Worm (Caenorhabditis elegans) whole organism, L4 larva: ENCODE data around the gene sec-6.

Experiments used
- F10B5.3 ChIP-seq: sonication (generic microtip); optimal IDR thresholded peaks from 2 replicates; lab custom pipeline; 2016; ENCODE audit warnings: mild to moderate bottlenecking, missing genetic modification characterization, missing compliant biosample characterization
- F37D6.2 ChIP-seq: sonication (generic microtip); optimal IDR thresholded peaks from 2 replicates; lab custom pipeline; 2016; ENCODE audit warnings: mild to moderate bottlenecking, missing genetic modification characterization, missing compliant biosample characterization
- F44E2.7 ChIP-seq: fragments of 200-800 bp; sonication (Bioruptor generic); IDR thresholded peaks from 2 replicates; pipeline ENCODE4 v2.1.2; 2022; ENCODE audit warnings: missing genetic modification characterization, missing compliant biosample characterization
- R02D3.7 ChIP-seq: fragments of 150-350 bp; sonication (generic microtip); optimal IDR thresholded peaks from 3 replicates; lab custom pipeline; 2014; ENCODE audit warnings: missing biosample characterization, missing genetic modification characterization
- T20F7.1 ChIP-seq: fragments of 200-800 bp; sonication (Bioruptor generic); optimal IDR thresholded peaks from 2 replicates; lab custom pipeline; 2018; ENCODE audit warnings: mild to moderate bottlenecking, missing genetic modification characterization, missing compliant biosample characterization
- T26A8.4 ChIP-seq: fragments of 200-800 bp; sonication (Bioruptor generic); IDR thresholded peaks from 2 replicates; pipeline ENCODE4 v1.3.6; 2022; ENCODE audit warnings: missing genetic modification characterization, missing compliant biosample characterization
- Y105C5A.15 ChIP-seq: fragments of 200-800 bp; sonication (Bioruptor generic); IDR thresholded peaks from 2 replicates; pipeline ENCODE4 v1.3.6; 2022; ENCODE audit warnings: missing genetic modification characterization, missing compliant biosample characterization
- ZK337.2 ChIP-seq: fragments of 200-800 bp; sonication (Bioruptor generic); IDR thresholded peaks from 2 replicates; pipeline ENCODE4 v1.3.6; 2022; ENCODE audit warnings: missing genetic modification reagents, missing genetic modification characterization, missing compliant biosample characterization
- aha-1 ChIP-seq: fragments of 150-350 bp; peaks from one replicate; lab custom pipeline; 2014; ENCODE audit warnings: missing biosample characterization, missing genetic modification characterization
- attf-4 ChIP-seq: sonication (generic microtip); optimal IDR thresholded peaks from 3 replicates; lab custom pipeline; 2017; ENCODE audit warnings: missing biosample characterization, missing genetic modification characterization
- cey-2 ChIP-seq: sonication (generic microtip); optimal IDR thresholded peaks from 3 replicates; lab custom pipeline; 2017; ENCODE audit warnings: missing genetic modification characterization, mild to moderate bottlenecking, missing compliant biosample characterization, antibody characterized with exemption, borderline replicate concordance; ENCODE audit not compliant: insufficient read depth
- duxl-1 ChIP-seq: sonication (generic microtip); optimal IDR thresholded peaks from 2 replicates; lab custom pipeline; 2016; ENCODE audit warnings: mild to moderate bottlenecking, missing genetic modification characterization, moderate library complexity, missing compliant biosample characterization; ENCODE audit not compliant: poor library complexity
- dve-1 ChIP-seq: sonication (generic microtip); optimal IDR thresholded peaks from 2 replicates; lab custom pipeline; 2017; ENCODE audit warnings: antibody characterized with exemption, mild to moderate bottlenecking, missing genetic modification characterization, missing compliant biosample characterization; ENCODE audit not compliant: insufficient read depth
- egl-27 ChIP-seq: sonication (generic microtip); optimal IDR thresholded peaks from 3 replicates; lab custom pipeline; 2017; ENCODE audit warnings: missing biosample characterization, missing genetic modification reagents, missing genetic modification characterization
- egl-43 ChIP-seq: fragments of 200-800 bp; sonication (Bioruptor generic); IDR thresholded peaks from 2 replicates; pipeline ENCODE4 v1.3.6; 2022; ENCODE audit warnings: missing genetic modification reagents, missing genetic modification characterization, missing compliant biosample characterization
- fkh-10 ChIP-seq: fragments of 150-350 bp; optimal IDR thresholded peaks from 2 replicates; lab custom pipeline; 2014; ENCODE audit warnings: missing biosample characterization, missing genetic modification reagents, missing genetic modification characterization
- gei-8 ChIP-seq: fragments of 200-800 bp; sonication (Bioruptor generic); optimal IDR thresholded peaks from 2 replicates; lab custom pipeline; 2018; ENCODE audit warnings: mild to moderate bottlenecking, missing genetic modification characterization, missing compliant biosample characterization
- hlh-11 ChIP-seq: fragments of 200-800 bp; sonication (Bioruptor generic); optimal IDR thresholded peaks from 2 replicates; lab custom pipeline; 2018; ENCODE audit warnings: mild to moderate bottlenecking, missing genetic modification characterization, missing compliant biosample characterization
- lin-1 ChIP-seq: fragments of 200-800 bp; sonication (Bioruptor generic); IDR thresholded peaks from 2 replicates; pipeline ENCODE4 v1.3.6; 2022; ENCODE audit warnings: missing genetic modification reagents, missing genetic modification characterization, missing compliant biosample characterization
- lin-13 ChIP-seq: fragments of 150-350 bp; optimal IDR thresholded peaks from 2 replicates; lab custom pipeline; 2014; ENCODE audit warnings: missing biosample characterization, missing genetic modification reagents, missing genetic modification characterization
- lin-15B ChIP-seq: fragments of 150-350 bp; sonication (generic microtip); optimal IDR thresholded peaks from 3 replicates; lab custom pipeline; 2014; ENCODE audit warnings: missing biosample characterization, missing genetic modification characterization
- lin-29 ChIP-seq: fragments of 200-800 bp; sonication (Bioruptor generic); IDR thresholded peaks from 2 replicates; pipeline ENCODE4 v1.3.6; 2022; ENCODE audit warnings: missing genetic modification reagents, missing genetic modification characterization, missing compliant biosample characterization
- lin-39 ChIP-seq: fragments of 150-350 bp; optimal IDR thresholded peaks from 2 replicates; lab custom pipeline; 2014; ENCODE audit warnings: missing biosample characterization, missing genetic modification reagents, missing genetic modification characterization
- lir-3 ChIP-seq: sonication (generic microtip); optimal IDR thresholded peaks from 2 replicates; lab custom pipeline; 2016; ENCODE audit warnings: mild to moderate bottlenecking, missing genetic modification characterization, missing compliant biosample characterization
- lsy-2 ChIP-seq, 2 experiments: fragments of 150-350 bp in 1 of 2; sonication (generic microtip) in 1 of 2; optimal IDR thresholded peaks; 2 replicates each; lab custom pipeline; 2014 to 2017; ENCODE audit warnings: missing biosample characterization in 2 of 2, missing genetic modification characterization in 2 of 2
- madf-5 ChIP-seq, 2 experiments: fragments of 200-800 bp; sonication (Bioruptor generic); IDR thresholded peaks; 2 replicates each; pipeline ENCODE4 v1.3.6; 2022; ENCODE audit warnings: missing compliant biosample characterization in 2 of 2, missing genetic modification characterization in 2 of 2
- mdl-1 ChIP-seq, 2 experiments: fragments of 150-350 bp in 1 of 2; sonication (generic microtip) in 1 of 2; optimal IDR thresholded peaks; 2 replicates each; lab custom pipeline; 2014 to 2017; ENCODE audit warnings: missing biosample characterization in 2 of 2, missing genetic modification characterization in 2 of 2
- mdt-29 ChIP-seq: fragments of 200-800 bp; sonication (Bioruptor generic); IDR thresholded peaks from 2 replicates; pipeline ENCODE4 v1.3.6; 2022; ENCODE audit warnings: missing genetic modification reagents, missing genetic modification characterization, missing compliant biosample characterization
- mxl-3 ChIP-seq: fragments of 200-800 bp; sonication (Bioruptor generic); optimal IDR thresholded peaks from 2 replicates; lab custom pipeline; 2018; ENCODE audit warnings: mild to moderate bottlenecking, missing genetic modification characterization, missing compliant biosample characterization
- nhr-10 ChIP-seq: fragments of 150-350 bp; optimal IDR thresholded peaks from 2 replicates; lab custom pipeline; 2014; ENCODE audit warnings: missing biosample characterization, missing genetic modification characterization
- nhr-11 ChIP-seq: fragments of 150-350 bp; optimal IDR thresholded peaks from 2 replicates; lab custom pipeline; 2014; ENCODE audit warnings: missing biosample characterization, missing genetic modification characterization
- nhr-111 ChIP-seq: fragments of 200-800 bp; sonication (Bioruptor generic); optimal IDR thresholded peaks from 2 replicates; lab custom pipeline; 2018; ENCODE audit warnings: mild to moderate bottlenecking, missing genetic modification characterization, missing compliant biosample characterization
- nhr-28 ChIP-seq: fragments of 150-350 bp; optimal IDR thresholded peaks from 2 replicates; lab custom pipeline; 2014; ENCODE audit warnings: missing biosample characterization, missing genetic modification characterization
- nhr-41 ChIP-seq: fragments of 200-800 bp; sonication (Bioruptor generic); IDR thresholded peaks from 2 replicates; pipeline ENCODE4 v1.3.6; 2022; ENCODE audit warnings: missing genetic modification reagents, missing genetic modification characterization, missing compliant biosample characterization
- nhr-48 ChIP-seq: sonication (generic microtip); optimal IDR thresholded peaks from 2 replicates; lab custom pipeline; 2016; ENCODE audit warnings: mild to moderate bottlenecking, missing genetic modification characterization, missing compliant biosample characterization
- nhr-6 ChIP-seq: fragments of 150-350 bp; optimal IDR thresholded peaks from 2 replicates; lab custom pipeline; 2014; ENCODE audit warnings: missing biosample characterization, missing genetic modification characterization
- saeg-2 ChIP-seq: fragments of 200-800 bp; sonication (Bioruptor generic); IDR thresholded peaks from 2 replicates; pipeline ENCODE4 v1.3.6; 2022; ENCODE audit warnings: missing genetic modification reagents, missing genetic modification characterization, missing compliant biosample characterization
- sdz-12 ChIP-seq: fragments of 200-800 bp; sonication (Bioruptor generic); optimal IDR thresholded peaks from 2 replicates; lab custom pipeline; 2018; ENCODE audit warnings: mild to moderate bottlenecking, missing genetic modification characterization, missing compliant biosample characterization
- snpc-1.2 ChIP-seq: fragments of 200-800 bp; sonication (Bioruptor generic); IDR thresholded peaks from 2 replicates; pipeline ENCODE4 v1.3.6; 2022; ENCODE audit warnings: missing genetic modification reagents, missing genetic modification characterization, missing compliant biosample characterization
- spr-1 ChIP-seq: sonication (generic microtip); optimal IDR thresholded peaks from 2 replicates; lab custom pipeline; 2016; ENCODE audit warnings: mild to moderate bottlenecking, missing genetic modification characterization, missing compliant biosample characterization
- tra-1 ChIP-seq: fragments of 200-800 bp; sonication (Bioruptor generic); IDR thresholded peaks from 2 replicates; pipeline ENCODE4 v1.3.6; 2022; ENCODE audit warnings: missing genetic modification reagents, missing genetic modification characterization, missing compliant biosample characterization
- unc-130 ChIP-seq: sonication (generic microtip); optimal IDR thresholded peaks from 2 replicates; lab custom pipeline; 2016; ENCODE audit warnings: missing genetic modification reagents, missing genetic modification characterization, missing compliant biosample characterization
- unc-39 ChIP-seq: sonication (generic microtip); optimal IDR thresholded peaks from 2 replicates; lab custom pipeline; 2017; ENCODE audit warnings: missing biosample characterization, missing genetic modification characterization
- unc-62 ChIP-seq, 3 experiments: fragments of 150-350 bp in 1 of 3; sonication (generic microtip); optimal IDR thresholded peaks in 2 of 3; peaks in 1 of 3; 1 replicate in 1 of 3; 2 replicates in 2 of 3; lab custom pipeline; 2014 to 2017; ENCODE audit warnings: missing biosample characterization in 3 of 3, missing genetic modification characterization in 3 of 3, missing genetic modification reagents in 3 of 3, missing genotype in 1 of 3
- vab-7 ChIP-seq: fragments of 200-800 bp; sonication (Bioruptor generic); IDR thresholded peaks from 2 replicates; pipeline ENCODE4 v1.3.6; 2022; ENCODE audit warnings: missing genetic modification reagents, missing genetic modification characterization, missing compliant biosample characterization
- zag-1 ChIP-seq: fragments of 150-350 bp; optimal IDR thresholded peaks from 2 replicates; lab custom pipeline; 2014; ENCODE audit warnings: missing biosample characterization, missing genetic modification characterization
- zfp-2 ChIP-seq: sonication (generic microtip); optimal IDR thresholded peaks from 2 replicates; lab custom pipeline; 2016; ENCODE audit warnings: mild to moderate bottlenecking, missing genetic modification characterization, missing compliant biosample characterization
- zip-2 ChIP-seq: fragments of 150-350 bp; optimal IDR thresholded peaks from 2 replicates; lab custom pipeline; 2014; ENCODE audit warnings: missing biosample characterization, missing genetic modification characterization

sec-6 gene

DNA sequence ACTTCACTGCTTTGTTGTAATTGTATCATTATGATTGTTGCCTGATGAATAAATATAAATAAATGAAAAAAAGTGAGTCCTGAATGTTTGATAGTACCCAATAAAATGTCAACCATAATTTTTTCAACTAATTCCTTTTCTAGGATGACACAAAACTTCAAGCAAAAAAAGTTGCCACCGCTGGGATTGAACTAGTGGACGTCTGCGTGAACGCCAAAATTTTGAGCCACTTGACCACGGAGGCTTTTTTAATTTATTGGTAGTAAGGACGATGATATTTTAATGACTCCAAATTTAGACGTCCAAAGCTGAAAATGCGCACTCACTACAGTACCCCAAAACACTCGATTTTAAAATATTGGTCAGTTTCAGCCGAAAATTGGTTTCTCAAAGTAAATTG, 5.7 kb upstream of the sec-6 start (continued):
- TF ChIP-seq lin-39 (tag; lab: Kevin White, UChicago) (no peak), vab-7 (GFP tag; lab: Robert Waterston, UW) (peak; percentile 84), T26A8.4 (GFP tag; lab: Robert Waterston, UW) (peak; percentile 89), hlh-11 (tag; lab: Kevin White, UChicago) (peak; percentile 7), nhr-28 (tag; lab: Kevin White, UChicago) (no peak), saeg-2 (GFP tag; lab: Robert Waterston, UW) (peak; percentile 75), F44E2.7 (GFP tag; lab: Robert Waterston, UW) (peak; percentile 86; the same call in 1 of the 2 replicates), aha-1 (peak; percentile 62), unc-62 (GFP tag; optimal IDR thresholded peaks at IDR 0.05 in 1 of 2; lab: Kevin White, UChicago) (no peak), unc-62 (tag; optimal IDR thresholded peaks at IDR 0.05; lab: Kevin White, UChicago) (no peak), nhr-10 (tag; lab: Kevin White, UChicago) (no peak), unc-130 (GFP tag; lab: Kevin White, UChicago) (peak; percentile 33), T20F7.1 (GFP tag; lab: Kevin White, UChicago) (no peak), R02D3.7 (no peak), F37D6.2 (tag; lab: Kevin White, UChicago) (no peak), zip-2 (tag; lab: Kevin White, UChicago) (no peak), gei-8 (peak; percentile 85), lin-1 (GFP tag; lab: Robert Waterston, UW) (peak; percentile 73; the same call in 1 of the 2 replicates), sdz-12 (peak; percentile 65), zag-1 (tag; lab: Kevin White, UChicago) (no peak), nhr-11 (no peak), tra-1 (GFP tag; lab: Robert Waterston, UW) (peak; percentile 78), unc-39 (tag; lab: Kevin White, UChicago) (no peak), nhr-111 (GFP tag; lab: Kevin White, UChicago) (peak; percentile 91), nhr-48 (peak; percentile 50), lin-29 (GFP tag; lab: Robert Waterston, UW) (peak; percentile 65; the same call in 1 of the 2 replicates), duxl-1 (peak; percentile 61), fkh-10 (GFP tag; lab: Kevin White, UChicago) (no peak), attf-4 (tag; lab: Kevin White, UChicago) (no peak), madf-5 (GFP tag; IDR thresholded peaks at IDR 0.05; lab: Robert Waterston, UW) (peak; percentile 87 to 97), ZK337.2 (GFP tag; lab: Robert Waterston, UW) (peak; percentile 60; the same call in 1 of the 2 replicates), egl-27 (no peak), lin-13 (no peak), Y105C5A.15 (GFP tag; lab: Robert Waterston, UW) (peak; percentile 97), cey-2 (tag; lab: Kevin White, UChicago) (no peak), mxl-3 (no peak), F10B5.3 (peak; percentile 20), mdl-1 (tag; optimal IDR thresholded peaks at IDR 0.05; lab: Kevin White, UChicago) (no peak)

DNA sequence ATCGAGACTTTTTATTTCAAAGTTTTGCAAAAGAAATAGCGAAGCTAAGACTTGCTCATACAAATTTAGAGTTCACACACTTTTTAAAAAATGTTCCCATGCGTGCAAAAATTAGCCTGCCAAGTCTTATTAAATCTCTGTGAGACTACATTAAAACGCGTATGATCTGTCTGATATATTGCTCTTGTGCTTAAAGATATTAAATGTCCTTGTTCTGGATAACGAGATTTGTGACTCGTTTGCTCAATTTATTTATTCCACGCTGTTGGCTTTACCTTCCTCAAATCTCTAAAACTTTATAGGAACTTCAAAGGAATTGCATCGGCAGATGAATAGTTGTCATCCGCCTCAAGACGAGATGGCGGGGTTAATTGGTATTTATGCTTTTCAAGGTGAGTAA, 4.0 kb upstream of the sec-6 start, which contains the start of gene srg-69:
Gene srg-69 (plus strand): TSS at position 301 of the 400 bp plus-strand sequence.
- TF ChIP-seq dve-1 (tag; lab: Kevin White, UChicago) (no peak), snpc-1.2 (GFP tag; lab: Robert Waterston, UW) (no peak), zfp-2 (tag; lab: Kevin White, UChicago) (no peak), zip-2 (tag; lab: Kevin White, UChicago) (no peak), lir-3 (tag; lab: Kevin White, UChicago) (no peak), nhr-41 (GFP tag; lab: Robert Waterston, UW) (no peak), egl-43 (no peak), lsy-2 (tag; optimal IDR thresholded peaks at IDR 0.05; lab: Kevin White, UChicago) (no peak), egl-27 (no peak), nhr-6 (tag; lab: Kevin White, UChicago) (no peak), spr-1 (tag; lab: Kevin White, UChicago) (no peak), lin-15B (tag; lab: Kevin White, UChicago) (no peak), Y105C5A.15 (GFP tag; lab: Robert Waterston, UW) (no peak), mdt-29 (GFP tag; lab: Robert Waterston, UW) (no peak)
